Fruit fly (Drosophila melanogaster) whole organism, wandering third instar larva: ENCODE data around the gene Prosalpha6T.
A peak's percentile ranks its signal among the peaks of the same experiment; 100 is the strongest.
"Not testable (repeated sequence)": the region's sequence is repeated elsewhere in the genome, so short reads cannot be mapped to it uniquely, and the experiment has no call there.

Experiments used
- Abd-B ChIP-seq: fragments of >200 bp; optimal IDR thresholded peaks from 2 replicates; lab custom pipeline; 2017; ENCODE audit warnings: missing biosample characterization, missing genetic modification characterization
- CG32264 ChIP-seq: fragments of 200-800 bp; sonication (Bioruptor generic); optimal IDR thresholded peaks from 2 replicates; lab custom pipeline; 2016; ENCODE audit warnings: missing biosample characterization, missing genetic modification characterization
- CG9705 ChIP-seq: fragments of 200-800 bp; sonication (Bioruptor generic); optimal IDR thresholded peaks from 2 replicates; lab custom pipeline; 2018; ENCODE audit warnings: missing biosample characterization, mild to moderate bottlenecking, missing genetic modification characterization
- CrebA ChIP-seq: fragments of 200-800 bp; sonication (Bioruptor generic); optimal IDR thresholded peaks from 2 replicates; lab custom pipeline; 2016; ENCODE audit warnings: missing biosample characterization, mild to moderate bottlenecking, missing genetic modification characterization, borderline replicate concordance
- Dif ChIP-seq: fragments of 200-275, 200-300 bp; sonication (Bioruptor generic); optimal IDR thresholded peaks from 2 replicates; lab custom pipeline; 2018; ENCODE audit warnings: missing biosample characterization, missing genetic modification characterization; ENCODE audit not compliant: partially characterized antibody
- GATAd ChIP-seq: sonication (Bioruptor generic); optimal IDR thresholded peaks from 2 replicates; lab custom pipeline; 2016; ENCODE audit warnings: missing biosample characterization, missing genetic modification characterization
- HLH106 ChIP-seq: fragments of 200-800 bp; optimal IDR thresholded peaks from 3 replicates; lab custom pipeline; 2019; ENCODE audit warnings: missing biosample characterization, mild to moderate bottlenecking, missing genetic modification characterization, moderate library complexity
- Hnf4 ChIP-seq: fragments of 200-800 bp; sonication (Bioruptor generic); optimal IDR thresholded peaks from 2 replicates; lab custom pipeline; 2016; ENCODE audit warnings: missing biosample characterization, mild to moderate bottlenecking, missing genetic modification characterization
- Hr78 ChIP-seq: fragments of >200 bp; optimal IDR thresholded peaks from 2 replicates; lab custom pipeline; 2017; ENCODE audit warnings: missing biosample characterization, missing genetic modification characterization
- Hr83 ChIP-seq: fragments of 200-300 bp; sonication (Bioruptor generic); optimal IDR thresholded peaks from 2 replicates; lab custom pipeline; 2016; ENCODE audit warnings: missing biosample characterization, mild to moderate bottlenecking, missing genetic modification characterization, moderate library complexity; ENCODE audit not compliant: poor library complexity, severe bottlenecking
- Jra ChIP-seq: sonication (Bioruptor generic); optimal IDR thresholded peaks from 2 replicates; lab custom pipeline; 2016; ENCODE audit warnings: missing biosample characterization, missing genetic modification characterization
- Mio ChIP-seq: sonication (Bioruptor generic); optimal IDR thresholded peaks from 2 replicates; lab custom pipeline; 2016; ENCODE audit warnings: missing biosample characterization, missing genetic modification characterization
- Myc ChIP-seq: fragments of >200 bp; optimal IDR thresholded peaks from 2 replicates; lab custom pipeline; 2017
- N ChIP-seq: fragments of >200 bp; optimal IDR thresholded peaks from 2 replicates; lab custom pipeline; 2018; ENCODE audit warnings: missing biosample characterization, missing external identifiers, missing genetic modification characterization
- OdsH ChIP-seq: fragments of 200-800 bp; sonication (Bioruptor generic); optimal IDR thresholded peaks from 2 replicates; lab custom pipeline; 2016; ENCODE audit warnings: missing biosample characterization, mild to moderate bottlenecking, missing genetic modification characterization
- Rel ChIP-seq, 2 experiments: fragments of 200-800 bp; sonication (Bioruptor generic) in 1 of 2; optimal IDR thresholded peaks; 2 replicates in 1 of 2; 3 replicates in 1 of 2; lab custom pipeline; 2016 to 2019; ENCODE audit warnings: mild to moderate bottlenecking in 2 of 2, missing biosample characterization in 2 of 2, missing genetic modification characterization in 2 of 2, moderate library complexity in 1 of 2
- Sp1 ChIP-seq: fragments of 200-800 bp; sonication (Bioruptor generic); optimal IDR thresholded peaks from 3 replicates; lab custom pipeline; 2019; ENCODE audit warnings: missing biosample characterization, mild to moderate bottlenecking, missing genetic modification characterization, moderate library complexity
- Vsx2 ChIP-seq: fragments of 200-300, 225-300 bp; sonication (Bioruptor generic); optimal IDR thresholded peaks from 2 replicates; lab custom pipeline; 2018; ENCODE audit warnings: missing biosample characterization, missing genetic modification characterization; ENCODE audit not compliant: partially characterized antibody
- br ChIP-seq: fragments of 200-800 bp; sonication (Bioruptor generic); optimal IDR thresholded peaks from 2 replicates; lab custom pipeline; 2016; ENCODE audit warnings: missing biosample characterization, missing genetic modification characterization
- brk ChIP-seq: fragments of 200-800 bp; sonication (Bioruptor generic); optimal IDR thresholded peaks from 2 replicates; lab custom pipeline; 2016; ENCODE audit warnings: missing biosample characterization, mild to moderate bottlenecking, missing genetic modification characterization
- dl ChIP-seq, 2 experiments: fragments of 175-275, 200-275 bp in 1 of 2; fragments of 200-275 bp in 1 of 2; sonication (Bioruptor generic); optimal IDR thresholded peaks; lab custom pipeline; 2018; ENCODE audit warnings: mild to moderate bottlenecking in 2 of 2, missing biosample characterization in 2 of 2, missing genetic modification characterization in 2 of 2, moderate library complexity in 2 of 2; ENCODE audit not compliant: partially characterized antibody in 2 of 2, insufficient read depth in 1 of 2
- dmrt93B ChIP-seq: fragments of 200-800 bp; sonication (Bioruptor generic); optimal IDR thresholded peaks from 2 replicates; lab custom pipeline; 2018; ENCODE audit warnings: missing biosample characterization, mild to moderate bottlenecking, missing genetic modification characterization
- dsf ChIP-seq: sonication (Bioruptor generic); optimal IDR thresholded peaks from 2 replicates; lab custom pipeline; 2016; ENCODE audit warnings: missing biosample characterization, missing genetic modification characterization, borderline replicate concordance
- ey ChIP-seq: fragments of 200-800 bp; sonication (Bioruptor generic); optimal IDR thresholded peaks from 2 replicates; lab custom pipeline; 2016; ENCODE audit warnings: missing biosample characterization, missing genetic modification characterization
- foxo ChIP-seq, 2 experiments: fragments of 200-800 bp; sonication (Bioruptor generic); optimal IDR thresholded peaks; 2 replicates in 1 of 2; 3 replicates in 1 of 2; lab custom pipeline; 2016 to 2017; ENCODE audit warnings: missing biosample characterization in 2 of 2, missing genetic modification characterization in 2 of 2
- fru ChIP-seq: fragments of 200-800 bp; sonication (Bioruptor generic); optimal IDR thresholded peaks from 3 replicates; lab custom pipeline; 2016; ENCODE audit warnings: missing biosample characterization, mild to moderate bottlenecking, missing genetic modification characterization
- h ChIP-seq: fragments of 200-800 bp; sonication (Bioruptor generic); optimal IDR thresholded peaks from 3 replicates; lab custom pipeline; 2016; ENCODE audit warnings: missing biosample characterization, mild to moderate bottlenecking, missing genetic modification characterization
- jim ChIP-seq: fragments of 175-275, 200-325 bp; sonication (Bioruptor generic); optimal IDR thresholded peaks from 2 replicates; lab custom pipeline; 2016; ENCODE audit warnings: missing biosample characterization, mild to moderate bottlenecking, missing genetic modification characterization
- lola ChIP-seq: fragments of >200 bp; optimal IDR thresholded peaks from 2 replicates; lab custom pipeline; 2017; ENCODE audit warnings: missing biosample characterization, missing genetic modification characterization
- pan ChIP-seq: fragments of >200 bp; optimal IDR thresholded peaks from 2 replicates; lab custom pipeline; 2017
- psq ChIP-seq: fragments of 200-800 bp; sonication (Bioruptor generic); optimal IDR thresholded peaks from 3 replicates; lab custom pipeline; 2017; ENCODE audit warnings: missing biosample characterization, mild to moderate bottlenecking, missing genetic modification characterization, moderate library complexity
- rgr ChIP-seq: fragments of 200-800 bp; sonication (Bioruptor generic); optimal IDR thresholded peaks from 3 replicates; lab custom pipeline; 2016; ENCODE audit warnings: missing biosample characterization, mild to moderate bottlenecking, missing genetic modification characterization
- sage ChIP-seq: fragments of 200-800 bp; sonication (Bioruptor generic); optimal IDR thresholded peaks from 2 replicates; lab custom pipeline; 2016; ENCODE audit warnings: missing biosample characterization, mild to moderate bottlenecking, missing genetic modification characterization
- sv ChIP-seq: fragments of 200-800 bp; sonication (Bioruptor generic); optimal IDR thresholded peaks from 3 replicates; lab custom pipeline; 2016; ENCODE audit warnings: missing biosample characterization, missing genetic modification characterization
- tai ChIP-seq: sonication (Bioruptor generic); optimal IDR thresholded peaks from 2 replicates; lab custom pipeline; 2016; ENCODE audit warnings: missing biosample characterization, missing genetic modification characterization
- usp ChIP-seq: fragments of >200 bp; optimal IDR thresholded peaks from 2 replicates; lab custom pipeline; 2017; ENCODE audit warnings: missing biosample characterization, missing genetic modification characterization
- woc ChIP-seq: sonication (Bioruptor generic); optimal IDR thresholded peaks from 2 replicates; lab custom pipeline; 2016; ENCODE audit warnings: missing biosample characterization, mild to moderate bottlenecking, missing genetic modification characterization

Prosalpha6T gene

DNA sequence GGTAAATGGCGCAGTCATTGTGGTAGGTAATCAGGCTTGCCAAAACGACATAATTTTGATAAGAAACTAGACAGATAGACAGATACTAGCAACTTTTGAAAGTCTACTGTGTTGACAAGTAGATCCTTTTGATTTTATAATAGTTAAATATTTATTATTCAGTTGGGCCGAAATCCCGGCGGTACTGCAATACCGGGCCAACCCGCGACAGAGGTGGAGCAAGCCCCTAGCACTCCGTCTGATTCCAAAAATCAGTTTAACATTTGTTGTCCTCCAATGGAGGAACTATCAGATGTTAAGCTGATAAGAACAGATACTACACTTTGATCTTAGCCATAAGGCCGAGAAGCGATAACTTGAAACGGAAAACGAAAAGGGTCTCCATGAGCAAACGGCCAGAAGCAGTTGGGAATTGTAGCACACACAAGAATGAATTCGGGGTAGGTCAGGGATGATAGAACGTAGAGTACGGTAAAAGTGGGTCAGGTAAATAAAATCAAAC is 20.0 kb upstream of the Prosalpha6T start, which contains the start of gene CG15482:
Gene CG15482 (minus strand): TSS at position 51 of the 502 bp plus-strand sequence.
- TF ChIP-seq usp (GFP tag; lab: Kevin White, UChicago); pan (lab: Kevin White, UChicago); psq (GFP tag; lab: Kevin White, UChicago): not testable (repeated sequence)

- TF ChIP-seq sv (GFP tag; lab: Kevin White, UChicago) (no peak), Rel (GFP tag; optimal IDR thresholded peaks at IDR 0.05; lab: Kevin White, UChicago) (no peak), Rel (tag; optimal IDR thresholded peaks at IDR 0.05; lab: Kevin White, UChicago) (peak; percentile 69)
- TF ChIP-seq, all 38 proteins: peak for 1
Measured at dm6 chr2L:13215010-13215409, 16.8 kb upstream of the Prosalpha6T start, which contains the start of gene kek4. Gene kek4 (minus strand): TSS chr2L:13215350.

dm6 chr2L:13215640-13216129 is 16.2 kb upstream of the Prosalpha6T start:
- TF ChIP-seq Hnf4 (GFP tag; lab: Kevin White, UChicago) (peak; percentile 82), OdsH (GFP tag; lab: Kevin White, UChicago) (peak; percentile 25), h (GFP tag; lab: Kevin White, UChicago) (peak; percentile 77), br (GFP tag; lab: Kevin White, UChicago) (peak; percentile 64), foxo (GFP tag; optimal IDR thresholded peaks at IDR 0.05; lab: Kevin White, UChicago) (peak in 1 of 2 experiments; percentile 61), Myc (lab: Kevin White, UChicago) (peak; percentile 5), HLH106 (tag; lab: Kevin White, UChicago) (peak; percentile 43), psq (GFP tag; lab: Kevin White, UChicago) (peak; percentile 9), woc (GFP tag; lab: Kevin White, UChicago) (peak; percentile 55), ey (GFP tag; lab: Kevin White, UChicago) (peak; percentile 6), Hr83 (peak; percentile 2), fru (GFP tag; lab: Kevin White, UChicago) (peak; percentile 69), jim (GFP tag; lab: Kevin White, UChicago) (peak; percentile 26)

DNA sequence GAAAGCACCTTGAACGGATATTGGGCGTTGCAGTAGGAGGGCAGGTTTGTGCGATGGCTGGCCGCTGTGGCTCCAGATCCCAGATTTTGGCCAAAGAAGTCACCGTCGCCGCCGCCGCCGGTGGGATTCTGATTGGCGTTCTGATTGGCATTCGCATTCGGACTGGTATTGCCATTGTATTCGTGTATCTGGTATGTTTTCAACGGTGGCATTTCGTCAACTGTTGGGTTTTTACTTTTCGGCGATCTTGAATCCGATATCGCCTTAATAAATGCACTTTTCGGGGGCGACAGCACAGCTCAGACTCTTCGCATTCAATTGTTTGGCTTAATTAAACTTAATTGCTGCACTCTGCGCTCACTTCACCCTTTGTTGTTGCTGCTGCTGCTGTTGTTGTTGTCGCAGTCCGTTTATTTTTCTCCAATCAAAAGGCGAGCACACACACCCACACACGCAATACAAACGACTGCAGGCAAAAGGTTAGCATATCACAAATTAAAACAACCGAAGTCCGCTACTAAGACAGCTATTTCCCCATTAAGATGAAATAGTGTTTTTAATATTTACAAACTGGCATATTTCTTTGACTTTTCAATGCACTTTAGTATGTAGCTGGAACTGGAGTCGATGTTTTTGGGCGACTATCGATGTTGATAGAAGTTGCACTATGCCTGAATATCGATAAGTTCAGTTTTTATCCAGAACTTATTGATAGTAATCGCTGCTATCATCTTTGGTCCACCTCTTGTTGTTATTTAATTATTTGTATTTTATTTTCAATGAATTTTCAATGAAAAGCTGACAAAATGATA is 12.4 kb upstream of the Prosalpha6T start, which contains the start of the genes CG9426 and mRF1:
Gene CG9426 (minus strand): TSS at position 643 of the 812 bp plus-strand sequence.
Gene mRF1 (plus strand): TSS at position 699 of the 812 bp plus-strand sequence.
- TF ChIP-seq dl (GFP tag; optimal IDR thresholded peaks at IDR 0.05; lab: Kevin White, UChicago; ENCODE audit: insufficient read depth in 1 of 2, partially characterized antibody in 2 of 2) (no peak), Rel (GFP tag; optimal IDR thresholded peaks at IDR 0.05; lab: Kevin White, UChicago) (no peak), Rel (tag; optimal IDR thresholded peaks at IDR 0.05; lab: Kevin White, UChicago) (peak; percentile 1), psq (GFP tag; lab: Kevin White, UChicago) (peak; percentile 15), usp (GFP tag; lab: Kevin White, UChicago) (no peak), Vsx2 (GFP tag; lab: Kevin White, UChicago) (no peak), Hnf4 (GFP tag; lab: Kevin White, UChicago) (peak; percentile 79), rgr (GFP tag; lab: Kevin White, UChicago) (peak; percentile 41), sage (GFP tag; lab: Kevin White, UChicago) (no peak), dsf (no peak), ey (GFP tag; lab: Kevin White, UChicago) (no peak), CrebA (GFP tag; lab: Kevin White, UChicago) (no peak), Hr83 (peak; percentile 74), lola (GFP tag; lab: Kevin White, UChicago) (no peak), Abd-B (no peak), h (GFP tag; lab: Kevin White, UChicago) (peak; percentile 55), jim (GFP tag; lab: Kevin White, UChicago) (no peak), Dif (GFP tag; lab: Kevin White, UChicago) (no peak), OdsH (GFP tag; lab: Kevin White, UChicago) (no peak), CG9705 (GFP tag; lab: Kevin White, UChicago) (no peak), Sp1 (GFP tag; lab: Kevin White, UChicago) (no peak), sv (GFP tag; lab: Kevin White, UChicago) (no peak), HLH106 (tag; lab: Kevin White, UChicago) (peak; percentile 20), GATAd (GFP tag; lab: Kevin White, UChicago) (no peak), N (GFP tag; lab: Kevin White, UChicago) (no peak), foxo (GFP tag; optimal IDR thresholded peaks at IDR 0.05; lab: Kevin White, UChicago) (no peak), pan (lab: Kevin White, UChicago) (no peak), Jra (peak; percentile 37), dmrt93B (GFP tag; lab: Kevin White, UChicago) (no peak), Myc (lab: Kevin White, UChicago) (no peak), Mio (no peak), fru (GFP tag; lab: Kevin White, UChicago) (peak; percentile 0), CG32264 (no peak), Hr78 (GFP tag; lab: Kevin White, UChicago) (no peak), tai (GFP tag; lab: Kevin White, UChicago) (no peak), woc (GFP tag; lab: Kevin White, UChicago) (no peak), br (GFP tag; lab: Kevin White, UChicago) (peak; percentile 41), brk (no peak)
